Worm (Caenorhabditis elegans): ENCODE results near the gene rgef-1.

DNA sequence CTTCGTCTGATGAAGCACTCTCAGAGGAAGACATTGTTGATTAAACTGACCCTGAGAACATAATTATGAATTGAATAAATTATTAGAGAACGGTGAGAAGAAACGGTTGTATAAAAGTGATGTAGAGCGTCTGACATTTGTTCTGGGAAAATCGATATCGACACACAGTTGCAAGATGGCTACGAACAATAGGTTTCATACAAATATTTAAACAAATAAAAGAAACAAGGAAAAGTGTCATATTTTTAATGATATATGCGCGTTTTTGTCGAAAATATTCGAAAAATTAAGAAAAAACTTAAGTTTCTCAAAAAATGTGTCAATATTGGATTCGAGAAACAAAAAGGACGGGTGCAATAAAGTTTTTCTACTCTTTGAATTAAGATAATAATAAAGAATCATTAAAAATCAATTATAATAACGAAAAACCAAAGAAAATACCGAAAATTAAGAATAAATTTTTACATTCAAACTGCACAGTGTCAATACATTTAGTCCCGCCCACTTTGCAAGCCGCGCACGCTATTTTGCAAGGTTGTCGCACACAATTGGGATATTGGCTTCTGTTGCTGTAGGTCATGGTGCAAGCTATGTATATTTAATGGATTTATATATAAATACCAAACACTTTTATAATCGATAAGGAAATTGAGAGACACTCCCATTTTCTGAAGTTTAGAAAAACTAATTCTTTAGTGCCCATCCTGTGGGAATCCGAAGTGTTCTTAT lies 21.3 kb upstream of the rgef-1 start, which contains the start of gene rtfo-1:
- peak; percentile 18 for TF ChIP-seq nhr-25 (tag; optimal IDR thresholded peaks at IDR 0.05)
- TF ChIP-seq R02D3.7 (tag; optimal IDR thresholded peaks at IDR 0.05), result no peak

Measured in whole organism, L3 larva.